Fruit fly (Drosophila melanogaster) whole organism, pupa: Measurements from ENCODE around the gene cbt.

Source experiments
- CG10348 ChIP-seq: fragments of 200-800 bp; sonication (Bioruptor generic); IDR thresholded peaks from 2 replicates; pipeline ENCODE4 v1.3.6; 2022; ENCODE audit warnings: missing biosample characterization, missing genetic modification characterization
- CG12605 ChIP-seq: fragments of 200-800 bp; sonication (Bioruptor generic); IDR thresholded peaks from 2 replicates; pipeline ENCODE4 v1.3.6; 2022; ENCODE audit warnings: missing biosample characterization, missing genetic modification characterization
- CG13204 ChIP-seq: fragments of 200-800 bp; sonication (Bioruptor generic); optimal IDR thresholded peaks from 2 replicates; lab custom pipeline; 2018; ENCODE audit warnings: missing biosample characterization, mild to moderate bottlenecking, missing genetic modification characterization, moderate library complexity
- CG14655 ChIP-seq: fragments of 200-800 bp; sonication (Bioruptor generic); optimal IDR thresholded peaks from 3 replicates; lab custom pipeline; 2017; ENCODE audit warnings: mild to moderate bottlenecking, missing biosample characterization, missing genetic modification reagents, missing genetic modification characterization
- CG15710 ChIP-seq: fragments of 200-800 bp; sonication (Bioruptor generic); optimal IDR thresholded peaks from 2 replicates; lab custom pipeline; 2018; ENCODE audit warnings: missing biosample characterization, mild to moderate bottlenecking, missing genetic modification characterization, moderate library complexity
- CG17806 ChIP-seq: fragments of 200-800 bp; sonication (Bioruptor generic); optimal IDR thresholded peaks from 2 replicates; lab custom pipeline; 2018; ENCODE audit warnings: missing biosample characterization, mild to moderate bottlenecking, missing genetic modification characterization, moderate library complexity
- CG32121 ChIP-seq: fragments of 200-800 bp; sonication (Bioruptor generic); IDR thresholded peaks from 2 replicates; pipeline ENCODE4 v1.3.6; 2022; ENCODE audit warnings: missing biosample characterization, missing genetic modification characterization
- CG34367 ChIP-seq: fragments of 200-800 bp; sonication (Bioruptor generic); optimal IDR thresholded peaks from 2 replicates; lab custom pipeline; 2018; ENCODE audit warnings: missing biosample characterization, mild to moderate bottlenecking, missing genetic modification characterization
- CG4496 ChIP-seq: fragments of 200-800 bp; sonication (Bioruptor generic); IDR thresholded peaks from 3 replicates; pipeline ENCODE4 v1.3.6; 2022; ENCODE audit warnings: missing biosample characterization, missing genetic modification characterization
- CG8159 ChIP-seq: fragments of 200-800 bp; sonication (Bioruptor generic); optimal IDR thresholded peaks from 3 replicates; lab custom pipeline; 2018; ENCODE audit warnings: missing biosample characterization, mild to moderate bottlenecking, missing genetic modification characterization, moderate library complexity
- CG8301 ChIP-seq: fragments of 200-800 bp; sonication (Bioruptor generic); optimal IDR thresholded peaks from 2 replicates; lab custom pipeline; 2018; ENCODE audit warnings: missing biosample characterization, mild to moderate bottlenecking, missing genetic modification characterization
- CG9948 ChIP-seq: fragments of 200-800 bp; sonication (Bioruptor generic); optimal IDR thresholded peaks from 2 replicates; lab custom pipeline; 2018; ENCODE audit warnings: missing biosample characterization, mild to moderate bottlenecking, missing genetic modification characterization, moderate library complexity
- D1 ChIP-seq: fragments of 200-800 bp; sonication (Bioruptor generic); optimal IDR thresholded peaks from 2 replicates; lab custom pipeline; 2018; ENCODE audit warnings: missing biosample characterization, mild to moderate bottlenecking, missing genetic modification characterization, moderate library complexity
- EcR ChIP-seq: fragments of 200-800 bp; sonication (Bioruptor generic); optimal IDR thresholded peaks from 3 replicates; lab custom pipeline; 2019; ENCODE audit warnings: missing biosample characterization, missing genetic modification characterization, mild to moderate bottlenecking, moderate library complexity, missing genetic modification reagents
- Ets98B ChIP-seq: fragments of 200-800 bp; sonication (Bioruptor generic); IDR thresholded peaks from 2 replicates; pipeline ENCODE4 v1.3.6; 2022; ENCODE audit warnings: missing biosample characterization, missing genetic modification characterization
- Pif1A ChIP-seq: fragments of 200-800 bp; sonication (Bioruptor generic); optimal IDR thresholded peaks from 3 replicates; lab custom pipeline; 2016; ENCODE audit warnings: missing biosample characterization, missing genetic modification characterization
- Pif1B ChIP-seq: fragments of 200-800 bp; sonication (Bioruptor generic); optimal IDR thresholded peaks from 3 replicates; lab custom pipeline; 2016; ENCODE audit warnings: missing biosample characterization, missing genetic modification characterization
- Snoo ChIP-seq: fragments of 200-800 bp; sonication (Bioruptor generic); optimal IDR thresholded peaks from 3 replicates; lab custom pipeline; 2017; ENCODE audit warnings: missing biosample characterization, mild to moderate bottlenecking, missing genetic modification characterization, inconsistent platforms
- fd96Ca ChIP-seq: fragments of 200-800 bp; sonication (Bioruptor generic); IDR thresholded peaks from 3 replicates; pipeline ENCODE4 v1.3.6; 2022; ENCODE audit warnings: missing biosample characterization, missing genetic modification characterization
- gl ChIP-seq: fragments of 200-800 bp; sonication (Bioruptor generic); optimal IDR thresholded peaks from 2 replicates; lab custom pipeline; 2018; ENCODE audit warnings: missing biosample characterization, mild to moderate bottlenecking, missing genetic modification characterization
- rn ChIP-seq: fragments of 200-800 bp; sonication (Bioruptor generic); IDR thresholded peaks from 2 replicates; pipeline ENCODE4 v1.3.6; 2022; ENCODE audit warnings: missing biosample characterization, missing genetic modification characterization

cbt gene

dm6 chr2L:437498-437897 lies 42.0 kb downstream of the cbt start:
- TF ChIP-seq CG14655 (GFP tag; lab: Kevin White, UChicago) (no peak), Pif1B (no peak), CG10348 (no peak), CG4496 (GFP tag; lab: Robert Waterston, UW) (no peak), EcR (GFP tag; lab: Kevin White, UChicago) (no peak), D1 (tag; lab: Kevin White, UChicago) (no peak)
- TF ChIP-seq, all 21 proteins: peak for 0

dm6 chr2L:435311-435806 lies 44.1 kb downstream of the cbt start:
- peak; percentile 51 for TF ChIP-seq Pif1B
- TF ChIP-seq CG8159 (tag; lab: Kevin White, UChicago): peak; percentile 61
- TF ChIP-seq CG34367: peak; percentile 19
- TF ChIP-seq CG8301 (tag; lab: Kevin White, UChicago): peak; percentile 61
- TF ChIP-seq CG14655 (GFP tag; lab: Kevin White, UChicago): peak; percentile 66
- peak; percentile 54; the same call in 1 of the 2 replicates for TF ChIP-seq rn (GFP tag; lab: Robert Waterston, UW)
- TF ChIP-seq CG10348: 0 out of 2 replicates have a peak, but pooled peaks have one; percentile 23
- TF ChIP-seq CG17806 (tag; lab: Kevin White, UChicago): peak; percentile 60
- TF ChIP-seq gl (tag; lab: Kevin White, UChicago): peak; percentile 5
- no peak for TF ChIP-seq CG13204 (GFP tag; lab: Kevin White, UChicago)
- peak; percentile 52 for TF ChIP-seq CG9948 (tag; lab: Kevin White, UChicago)
- peak; percentile 2 for TF ChIP-seq EcR (GFP tag; lab: Kevin White, UChicago)
- TF ChIP-seq Snoo (tag; lab: Kevin White, UChicago): no peak
- TF ChIP-seq Pif1A (GFP tag; lab: Kevin White, UChicago): peak; percentile 53
- TF ChIP-seq CG32121 (GFP tag; lab: Robert Waterston, UW): peak; percentile 83
- TF ChIP-seq D1 (tag; lab: Kevin White, UChicago): no peak
- TF ChIP-seq Ets98B (GFP tag; lab: Robert Waterston, UW): peak; percentile 83
- peak; percentile 64 for TF ChIP-seq CG12605 (GFP tag; lab: Robert Waterston, UW)
- TF ChIP-seq fd96Ca (GFP tag; lab: Robert Waterston, UW): peak; percentile 54; the same call in 1 of the 3 replicates
- peak; percentile 49 for TF ChIP-seq CG15710 (tag; lab: Kevin White, UChicago)
- peak; percentile 54; the same call in 1 of the 3 replicates for TF ChIP-seq CG4496 (GFP tag; lab: Robert Waterston, UW)
- TF ChIP-seq, all 21 proteins: peak for 18

- TF ChIP-seq CG10348 (no peak), CG14655 (GFP tag; lab: Kevin White, UChicago) (no peak), CG32121 (GFP tag; lab: Robert Waterston, UW) (no peak), CG9948 (tag; lab: Kevin White, UChicago) (no peak), Pif1B (no peak), CG34367 (no peak), CG13204 (GFP tag; lab: Kevin White, UChicago) (no peak), Pif1A (GFP tag; lab: Kevin White, UChicago) (no peak), CG17806 (tag; lab: Kevin White, UChicago) (no peak), fd96Ca (GFP tag; lab: Robert Waterston, UW) (no peak), rn (GFP tag; lab: Robert Waterston, UW) (no peak), CG8301 (tag; lab: Kevin White, UChicago) (no peak), CG8159 (tag; lab: Kevin White, UChicago) (no peak), CG15710 (tag; lab: Kevin White, UChicago) (no peak)
Observed at dm6 chr2L:434439-434838, 45.0 kb downstream of the cbt start.

- TF ChIP-seq rn (GFP tag; lab: Robert Waterston, UW) (no peak), D1 (tag; lab: Kevin White, UChicago) (no peak), gl (tag; lab: Kevin White, UChicago) (no peak), CG10348 (no peak), Pif1A (GFP tag; lab: Kevin White, UChicago) (no peak), Pif1B (no peak), CG8301 (tag; lab: Kevin White, UChicago) (no peak), CG13204 (GFP tag; lab: Kevin White, UChicago) (no peak), fd96Ca (GFP tag; lab: Robert Waterston, UW) (no peak), CG34367 (no peak), CG15710 (tag; lab: Kevin White, UChicago) (no peak), Ets98B (GFP tag; lab: Robert Waterston, UW) (no peak)
Observed at dm6 chr2L:432119-432518, 47.4 kb downstream of the cbt start.

- no peak; the same call in 1 of the 2 replicates for TF ChIP-seq CG12605 (GFP tag; lab: Robert Waterston, UW)
- no peak for TF ChIP-seq fd96Ca (GFP tag; lab: Robert Waterston, UW)
- TF ChIP-seq D1 (tag; lab: Kevin White, UChicago): no peak
- no peak for TF ChIP-seq gl (tag; lab: Kevin White, UChicago)
- no peak for TF ChIP-seq CG17806 (tag; lab: Kevin White, UChicago)
- no peak for TF ChIP-seq Snoo (tag; lab: Kevin White, UChicago)
- no peak for TF ChIP-seq CG10348
- peak; percentile 9; the same call in 1 of the 3 replicates for TF ChIP-seq CG4496 (GFP tag; lab: Robert Waterston, UW)
- no peak for TF ChIP-seq CG32121 (GFP tag; lab: Robert Waterston, UW)
- TF ChIP-seq CG15710 (tag; lab: Kevin White, UChicago): no peak
- TF ChIP-seq CG9948 (tag; lab: Kevin White, UChicago): no peak
- TF ChIP-seq CG13204 (GFP tag; lab: Kevin White, UChicago): peak; percentile 58
- TF ChIP-seq EcR (GFP tag; lab: Kevin White, UChicago): peak; percentile 26
Observed at dm6 chr2L:431629-431984, 47.9 kb downstream of the cbt start.
